Fruit fly (Drosophila melanogaster) whole organism, prepupa: ENCODE results near the gene CG42590.

Experiments used
- Blimp-1 ChIP-seq: fragments of 200-800 bp; sonication (Bioruptor generic); optimal IDR thresholded peaks from 3 replicates; lab custom pipeline; 2017; ENCODE audit warnings: missing biosample characterization, missing genetic modification characterization, mild to moderate bottlenecking, moderate library complexity, missing genetic modification reagents
- CG10631 ChIP-seq: fragments of 200-800 bp; sonication (Bioruptor generic); optimal IDR thresholded peaks from 2 replicates; lab custom pipeline; 2016; ENCODE audit warnings: missing biosample characterization, missing genetic modification characterization
- CG10669 ChIP-seq: fragments of 200-800 bp; sonication (Bioruptor generic); optimal IDR thresholded peaks from 3 replicates; lab custom pipeline; 2018; ENCODE audit warnings: missing biosample characterization, mild to moderate bottlenecking, missing genetic modification characterization, moderate library complexity
- CG11762 ChIP-seq: fragments of 200-800 bp; sonication (Bioruptor generic); optimal IDR thresholded peaks from 3 replicates; lab custom pipeline; 2016; ENCODE audit warnings: missing biosample characterization, missing genetic modification characterization; ENCODE audit not compliant: insufficient read depth
- CG15336 ChIP-seq: fragments of 200-800 bp; sonication (Bioruptor generic); IDR thresholded peaks from 2 replicates; pipeline ENCODE4 v1.3.6; 2022; ENCODE audit warnings: missing biosample characterization, missing genetic modification characterization
- CG16779 ChIP-seq: fragments of 200-800 bp; sonication (Bioruptor generic); optimal IDR thresholded peaks from 3 replicates; lab custom pipeline; 2017; ENCODE audit warnings: missing biosample characterization, mild to moderate bottlenecking, missing genetic modification characterization
- CG3032 ChIP-seq: fragments of 200-800 bp; optimal IDR thresholded peaks from 2 replicates; lab custom pipeline; 2019; ENCODE audit warnings: missing biosample characterization, mild to moderate bottlenecking, missing genetic modification characterization, moderate library complexity
- CG34406 ChIP-seq: fragments of 200-800 bp; sonication (Bioruptor generic); optimal IDR thresholded peaks from 3 replicates; lab custom pipeline; 2016; ENCODE audit warnings: missing biosample characterization, missing genetic modification characterization
- CG3919 ChIP-seq: fragments of 200-800 bp; sonication (Bioruptor generic); optimal IDR thresholded peaks from 3 replicates; lab custom pipeline; 2016; ENCODE audit warnings: missing biosample characterization, missing genetic modification characterization
- CG6163 ChIP-seq: fragments of 200-800 bp; sonication (Bioruptor generic); IDR thresholded peaks from 3 replicates; pipeline ENCODE4 v1.3.6; 2022; ENCODE audit warnings: missing biosample characterization, missing genetic modification characterization
- CG6276 ChIP-seq: fragments of 200-800 bp; sonication (Bioruptor generic); optimal IDR thresholded peaks from 2 replicates; lab custom pipeline; 2017; ENCODE audit warnings: missing biosample characterization, mild to moderate bottlenecking, missing genetic modification characterization
- CG6792 ChIP-seq: fragments of 200-800 bp; sonication (Bioruptor generic); optimal IDR thresholded peaks from 3 replicates; lab custom pipeline; 2016; ENCODE audit warnings: missing biosample characterization, missing genetic modification characterization
- CG6808 ChIP-seq: fragments of 200-800 bp; sonication (Bioruptor generic); optimal IDR thresholded peaks from 3 replicates; lab custom pipeline; 2017; ENCODE audit warnings: missing biosample characterization, missing genetic modification characterization, mild to moderate bottlenecking, moderate library complexity, missing genetic modification reagents
- CG6854 ChIP-seq: fragments of 200-800 bp; sonication (Bioruptor generic); optimal IDR thresholded peaks from 2 replicates; lab custom pipeline; 2017; ENCODE audit warnings: missing biosample characterization, mild to moderate bottlenecking, missing genetic modification characterization
- CG8319 ChIP-seq: fragments of 200-800 bp; sonication (Bioruptor generic); optimal IDR thresholded peaks from 3 replicates; lab custom pipeline; 2016; ENCODE audit warnings: missing biosample characterization, missing genetic modification characterization
- CG8632 ChIP-seq: fragments of 200-800 bp; sonication (Bioruptor generic); optimal IDR thresholded peaks from 3 replicates; lab custom pipeline; 2016; ENCODE audit warnings: missing biosample characterization, missing genetic modification characterization
- Eip78C ChIP-seq: fragments of 200-800 bp; sonication (Bioruptor generic); peaks from one replicate; lab custom pipeline; 2016; ENCODE audit warnings: missing biosample characterization, missing genetic modification characterization
- Eip93F ChIP-seq: fragments of 200-800 bp; sonication (Bioruptor generic); optimal IDR thresholded peaks from 2 replicates; lab custom pipeline; 2016; ENCODE audit warnings: missing biosample characterization, mild to moderate bottlenecking, missing genetic modification characterization
- Ets21C ChIP-seq: fragments of 200-800 bp; sonication (Bioruptor generic); optimal IDR thresholded peaks from 3 replicates; lab custom pipeline; 2016; ENCODE audit warnings: missing biosample characterization, missing genetic modification characterization
- Ets96B ChIP-seq: fragments of 200-800 bp; optimal IDR thresholded peaks from 2 replicates; lab custom pipeline; 2019; ENCODE audit warnings: missing biosample characterization, mild to moderate bottlenecking, missing genetic modification characterization, moderate library complexity
- Hr38 ChIP-seq: sonication (Bioruptor generic); optimal IDR thresholded peaks from 2 replicates; lab custom pipeline; 2016; ENCODE audit warnings: missing biosample characterization, missing genetic modification characterization
- Hr39 ChIP-seq: fragments of 200-800 bp; sonication (Bioruptor generic); optimal IDR thresholded peaks from 2 replicates; lab custom pipeline; 2016; ENCODE audit warnings: missing biosample characterization, missing genetic modification characterization
- Met ChIP-seq: fragments of 200-800 bp; sonication (Bioruptor generic); optimal IDR thresholded peaks from 3 replicates; lab custom pipeline; 2016; ENCODE audit warnings: missing biosample characterization, missing genetic modification characterization
- OdsH ChIP-seq: fragments of 200-800 bp; sonication (Bioruptor generic); optimal IDR thresholded peaks from 3 replicates; lab custom pipeline; 2016; ENCODE audit warnings: missing biosample characterization, missing genetic modification characterization
- Sox102F ChIP-seq: fragments of 200-800 bp; sonication (Bioruptor generic); optimal IDR thresholded peaks from 2 replicates; lab custom pipeline; 2016; ENCODE audit warnings: missing biosample characterization, mild to moderate bottlenecking, missing genetic modification characterization
- Sox14 ChIP-seq: fragments of 200-800 bp; sonication (Bioruptor generic); optimal IDR thresholded peaks from 3 replicates; lab custom pipeline; 2016; ENCODE audit warnings: missing biosample characterization, missing genetic modification characterization
- Sox15 ChIP-seq: fragments of 200-800 bp; sonication (Bioruptor generic); optimal IDR thresholded peaks from 3 replicates; lab custom pipeline; 2016; ENCODE audit warnings: missing biosample characterization, missing genetic modification characterization
- achi ChIP-seq: fragments of 200-800 bp; sonication (Bioruptor generic); optimal IDR thresholded peaks from 3 replicates; lab custom pipeline; 2016; ENCODE audit warnings: missing biosample characterization, missing genetic modification characterization
- acj6 ChIP-seq: fragments of 200-800 bp; sonication (Bioruptor generic); optimal IDR thresholded peaks from 3 replicates; lab custom pipeline; 2016; ENCODE audit warnings: missing biosample characterization, missing genetic modification characterization
- dac ChIP-seq: fragments of 200-800 bp; sonication (Bioruptor generic); optimal IDR thresholded peaks from 2 replicates; lab custom pipeline; 2017; ENCODE audit warnings: missing biosample characterization, mild to moderate bottlenecking, missing genetic modification characterization
- dsx ChIP-seq: fragments of 200-800 bp; optimal IDR thresholded peaks from 3 replicates; lab custom pipeline; 2019; ENCODE audit warnings: missing biosample characterization, mild to moderate bottlenecking, missing genetic modification characterization, moderate library complexity; ENCODE audit not compliant: poor library complexity, severe bottlenecking
- eg ChIP-seq: fragments of 200-800 bp; sonication (Bioruptor generic); IDR thresholded peaks from 3 replicates; pipeline ENCODE4 v1.3.6; 2022; ENCODE audit warnings: missing biosample characterization, missing genetic modification characterization
- esn ChIP-seq: fragments of 200-800 bp; sonication (Bioruptor generic); optimal IDR thresholded peaks from 2 replicates; lab custom pipeline; 2016; ENCODE audit warnings: missing biosample characterization, mild to moderate bottlenecking, missing genetic modification characterization, moderate library complexity
- fd59A ChIP-seq: fragments of 200-800 bp; sonication (Bioruptor generic); optimal IDR thresholded peaks from 2 replicates; lab custom pipeline; 2017; ENCODE audit warnings: missing biosample characterization, mild to moderate bottlenecking, missing genetic modification characterization, missing genetic modification reagents
- fd85E ChIP-seq: fragments of 200-800 bp; sonication (Bioruptor generic); optimal IDR thresholded peaks from 3 replicates; lab custom pipeline; 2016; ENCODE audit warnings: missing biosample characterization, missing genetic modification characterization
- fkh ChIP-seq: fragments of 200-800 bp; sonication (Bioruptor generic); optimal IDR thresholded peaks from 3 replicates; lab custom pipeline; 2017; ENCODE audit warnings: missing biosample characterization, mild to moderate bottlenecking, missing genetic modification characterization, moderate library complexity
- lz ChIP-seq: fragments of 200-800 bp; sonication (Bioruptor generic); optimal IDR thresholded peaks from 3 replicates; lab custom pipeline; 2016; ENCODE audit warnings: missing biosample characterization, missing genetic modification characterization
- net ChIP-seq: fragments of 200-800 bp; sonication (Bioruptor generic); optimal IDR thresholded peaks from 3 replicates; lab custom pipeline; 2016; ENCODE audit warnings: missing biosample characterization, missing genetic modification characterization
- pdm3 ChIP-seq: fragments of 200-800 bp; sonication (Bioruptor generic); optimal IDR thresholded peaks from 3 replicates; lab custom pipeline; 2016; ENCODE audit warnings: missing biosample characterization, missing genetic modification characterization
- salr ChIP-seq, 2 experiments: fragments of 200-800 bp; sonication (Bioruptor generic); optimal IDR thresholded peaks; 3 replicates each; lab custom pipeline; 2016 to 2018; ENCODE audit warnings: missing biosample characterization in 2 of 2, missing genetic modification characterization in 2 of 2, mild to moderate bottlenecking in 1 of 2
- spab ChIP-seq: fragments of 200-800 bp; sonication (Bioruptor generic); optimal IDR thresholded peaks from 2 replicates; lab custom pipeline; 2017; ENCODE audit warnings: missing biosample characterization, mild to moderate bottlenecking, missing genetic modification characterization, missing genetic modification reagents
- ss ChIP-seq, 2 experiments: fragments of 200-800 bp; sonication (Bioruptor generic); optimal IDR thresholded peaks; 2 replicates in 1 of 2; 3 replicates in 1 of 2; lab custom pipeline; 2017 to 2018; ENCODE audit warnings: mild to moderate bottlenecking in 2 of 2, missing biosample characterization in 2 of 2, missing genetic modification characterization in 2 of 2, moderate library complexity in 1 of 2
- vri ChIP-seq: fragments of 200-800 bp; sonication (Bioruptor generic); optimal IDR thresholded peaks from 3 replicates; lab custom pipeline; 2016; ENCODE audit warnings: missing biosample characterization, mild to moderate bottlenecking, missing genetic modification characterization

Gene CG42590

dm6 chr3L:8027666-8028314, 41.3 kb downstream of the CG42590 start (continued):
- TF ChIP-seq OdsH (GFP tag; lab: Kevin White, UChicago): peak; percentile 81
- TF ChIP-seq achi (GFP tag; lab: Kevin White, UChicago): peak; percentile 79
- peak; percentile 76 for TF ChIP-seq esn (GFP tag; lab: Kevin White, UChicago)
- TF ChIP-seq CG6808 (GFP tag; lab: Kevin White, UChicago): peak; percentile 68
- peak; percentile 94 for TF ChIP-seq Eip78C (GFP tag; lab: Kevin White, UChicago)
- TF ChIP-seq CG16779: peak; percentile 21
- peak; percentile 74 for TF ChIP-seq net (GFP tag; lab: Kevin White, UChicago)
- peak; percentile 40 for TF ChIP-seq CG11762 (GFP tag; lab: Kevin White, UChicago)
- peak; percentile 53 for TF ChIP-seq pdm3 (GFP tag; lab: Kevin White, UChicago)

dm6 chr3L:8027212-8027611, 41.9 kb downstream of the CG42590 start:
- TF ChIP-seq CG3919: no peak
- no peak for TF ChIP-seq eg (GFP tag; lab: Robert Waterston, UW)
- no peak for TF ChIP-seq achi (GFP tag; lab: Kevin White, UChicago)
- TF ChIP-seq ss (GFP tag; optimal IDR thresholded peaks at IDR 0.05; lab: Kevin White, UChicago): peak in 1 of 2 experiments; percentile 80
- TF ChIP-seq, all 60 proteins: peak for 1

dm6 chr3L:8024278-8025140, 44.6 kb downstream of the CG42590 start:
- peak; percentile 25 for TF ChIP-seq dsx
- peak in 1 of 2 experiments; percentile 48 for TF ChIP-seq ss (GFP tag; optimal IDR thresholded peaks at IDR 0.05; lab: Kevin White, UChicago)
- peak; percentile 66 for TF ChIP-seq Hr39
- TF ChIP-seq fkh (GFP tag; lab: Kevin White, UChicago): peak; percentile 49
- peak; percentile 49 for TF ChIP-seq CG10669 (GFP tag; lab: Kevin White, UChicago)
- TF ChIP-seq CG8632 (GFP tag; lab: Kevin White, UChicago): peak; percentile 47
- peak; percentile 75 for TF ChIP-seq esn (GFP tag; lab: Kevin White, UChicago)
- peak; percentile 72 for TF ChIP-seq acj6 (GFP tag; lab: Kevin White, UChicago)
- TF ChIP-seq dac: no peak
- peak; percentile 90 for TF ChIP-seq Eip78C (GFP tag; lab: Kevin White, UChicago)
- TF ChIP-seq CG3919: peak; percentile 63
- TF ChIP-seq CG3032: peak; percentile 50
- TF ChIP-seq Sox102F: peak; percentile 70
- peak; percentile 41 for TF ChIP-seq Ets21C (GFP tag; lab: Kevin White, UChicago)
- TF ChIP-seq CG6854 (GFP tag; lab: Kevin White, UChicago): no peak
- TF ChIP-seq CG11762 (GFP tag; lab: Kevin White, UChicago): peak; percentile 45
- TF ChIP-seq salr (GFP tag; optimal IDR thresholded peaks at IDR 0.05; lab: Kevin White, UChicago): peak in 1 of 2 experiments; percentile 49
- peak; percentile 72 for TF ChIP-seq lz (GFP tag; lab: Kevin White, UChicago)
- peak; percentile 73 for TF ChIP-seq CG6163 (GFP tag; lab: Robert Waterston, UW)
- TF ChIP-seq CG6276 (GFP tag; lab: Kevin White, UChicago): peak; percentile 56
- peak; percentile 29 for TF ChIP-seq vri
- peak; percentile 57 for TF ChIP-seq CG10631 (GFP tag; lab: Kevin White, UChicago)
- TF ChIP-seq CG8319 (GFP tag; lab: Kevin White, UChicago): no peak
- TF ChIP-seq Blimp-1: no peak
- peak; percentile 66 for TF ChIP-seq Sox14 (GFP tag; lab: Kevin White, UChicago)
- peak; percentile 47 for TF ChIP-seq CG6792 (GFP tag; lab: Kevin White, UChicago)
- TF ChIP-seq fd59A (GFP tag; lab: Kevin White, UChicago): peak; percentile 45
- TF ChIP-seq Sox15: peak; percentile 54
- TF ChIP-seq CG15336 (GFP tag; lab: Robert Waterston, UW): peak; percentile 78
- TF ChIP-seq spab: peak; percentile 48
- TF ChIP-seq Ets96B (tag; lab: Kevin White, UChicago): peak; percentile 62
- TF ChIP-seq Hr38: no peak
- no peak for TF ChIP-seq fd85E
- TF ChIP-seq CG34406 (GFP tag; lab: Kevin White, UChicago): peak; percentile 60
- TF ChIP-seq Met (GFP tag; lab: Kevin White, UChicago): peak; percentile 68
- no peak for TF ChIP-seq Eip93F (GFP tag; lab: Kevin White, UChicago)
